Fruit fly (Drosophila melanogaster) whole organism, embryonic: ENCODE data around the gene CG31855.

Source experiments
- Atf6 ChIP-seq: fragments of 200-800 bp; sonication (Bioruptor generic); IDR thresholded peaks from 2 replicates; pipeline ENCODE4 v1.3.6; 2022; ENCODE audit warnings: missing biosample characterization, missing genetic modification characterization
- CG10654 ChIP-seq: fragments of 200-800 bp; sonication (Bioruptor generic); optimal IDR thresholded peaks from 2 replicates; lab custom pipeline; 2016; ENCODE audit warnings: missing biosample characterization, missing genetic modification characterization
- CG11247 ChIP-seq: fragments of 200-800 bp; sonication (Bioruptor generic); IDR thresholded peaks from 2 replicates; pipeline ENCODE4 v1.3.6; 2022; ENCODE audit warnings: missing biosample characterization, missing genetic modification characterization
- CG11398 ChIP-seq: fragments of 200-800 bp; sonication (Bioruptor generic); optimal IDR thresholded peaks from 2 replicates; lab custom pipeline; 2016; ENCODE audit warnings: missing biosample characterization, missing genetic modification characterization
- CG11695 ChIP-seq: fragments of 200-800 bp; sonication (Bioruptor generic); IDR thresholded peaks from 3 replicates; pipeline ENCODE4 v1.3.6; 2022; ENCODE audit warnings: missing biosample characterization, missing genetic modification characterization
- CG11696 ChIP-seq: fragments of 200-800 bp; sonication (Bioruptor generic); IDR thresholded peaks from 2 replicates; pipeline ENCODE4 v1.3.6; 2022; ENCODE audit warnings: missing biosample characterization, missing genetic modification characterization
- CG13424 ChIP-seq: fragments of 200-800 bp; sonication (Bioruptor generic); optimal IDR thresholded peaks from 2 replicates; lab custom pipeline; 2019; ENCODE audit warnings: missing biosample characterization, mild to moderate bottlenecking, missing genetic modification characterization, moderate library complexity
- CG14441 ChIP-seq: fragments of 200-800 bp; sonication (Bioruptor generic); IDR thresholded peaks from 2 replicates; pipeline ENCODE4 v1.3.6; 2022; ENCODE audit warnings: missing biosample characterization, missing genetic modification characterization
- CG2129 ChIP-seq: fragments of 200-800 bp; sonication (Bioruptor generic); IDR thresholded peaks from 2 replicates; pipeline ENCODE4 v1.3.6; 2022; ENCODE audit warnings: missing biosample characterization, missing genetic modification characterization; ENCODE audit not compliant: partially characterized antibody
- CG2199 ChIP-seq: fragments of 200-800 bp; sonication (Bioruptor generic); IDR thresholded peaks from 3 replicates; pipeline ENCODE4 v1.3.6; 2022; ENCODE audit warnings: missing biosample characterization, missing genetic modification characterization
- CG30403 ChIP-seq: fragments of 200-800 bp; sonication (Bioruptor generic); optimal IDR thresholded peaks from 3 replicates; lab custom pipeline; 2016; ENCODE audit warnings: missing biosample characterization, missing genetic modification characterization
- CG3065 ChIP-seq: fragments of 200-800 bp; sonication (Bioruptor generic); optimal IDR thresholded peaks from 2 replicates; lab custom pipeline; 2016; ENCODE audit warnings: missing biosample characterization, missing genetic modification characterization
- CG34376 ChIP-seq: fragments of 200-800 bp; sonication (Bioruptor generic); optimal IDR thresholded peaks from 2 replicates; lab custom pipeline; 2018; ENCODE audit warnings: missing biosample characterization, mild to moderate bottlenecking, missing genetic modification characterization
- CG4617 ChIP-seq: fragments of 200-800 bp; sonication (Bioruptor generic); optimal IDR thresholded peaks from 3 replicates; lab custom pipeline; 2016; ENCODE audit warnings: missing biosample characterization, missing genetic modification characterization, borderline replicate concordance
- CG7745 ChIP-seq: fragments of 200-800 bp; sonication (Bioruptor generic); optimal IDR thresholded peaks from 2 replicates; lab custom pipeline; 2018; ENCODE audit warnings: missing biosample characterization, mild to moderate bottlenecking, missing genetic modification characterization, moderate library complexity
- CG8388 ChIP-seq: fragments of 200-800 bp; sonication (Bioruptor generic); optimal IDR thresholded peaks from 2 replicates; lab custom pipeline; 2019; ENCODE audit warnings: missing biosample characterization, mild to moderate bottlenecking, missing genetic modification characterization, moderate library complexity
- CG8765 ChIP-seq: fragments of 200-800 bp; sonication (Bioruptor generic); IDR thresholded peaks from 2 replicates; pipeline ENCODE4 v1.3.6; 2022; ENCODE audit warnings: missing biosample characterization, missing genetic modification characterization
- CG9797 ChIP-seq: fragments of 200-800 bp; sonication (Bioruptor generic); optimal IDR thresholded peaks from 3 replicates; lab custom pipeline; 2018; ENCODE audit warnings: missing biosample characterization, mild to moderate bottlenecking, missing genetic modification characterization
- CTCF ChIP-seq: fragments of 200-800 bp; sonication (Bioruptor generic); optimal IDR thresholded peaks from 2 replicates; lab custom pipeline; 2017; ENCODE audit warnings: missing biosample characterization, mild to moderate bottlenecking, missing genetic modification characterization, moderate library complexity
- Dip2 ChIP-seq: fragments of 200-800 bp; sonication (Bioruptor generic); IDR thresholded peaks from 2 replicates; pipeline ENCODE4 v1.3.6; 2022; ENCODE audit warnings: missing biosample characterization, missing genetic modification characterization
- Dll ChIP-seq: fragments of 200-800 bp; sonication (Bioruptor generic); IDR thresholded peaks from 4 replicates; pipeline ENCODE4 v1.3.6; 2022; ENCODE audit warnings: missing biosample characterization, missing genetic modification characterization; ENCODE audit not compliant: partially characterized antibody
- Doc3 ChIP-seq: fragments of 200-800 bp; sonication (Bioruptor generic); IDR thresholded peaks from 3 replicates; pipeline ENCODE4 v1.3.6; 2022; ENCODE audit warnings: missing biosample characterization, missing genetic modification characterization; ENCODE audit not compliant: partially characterized antibody
- Drgx ChIP-seq: fragments of 200-800 bp; sonication (Bioruptor generic); IDR thresholded peaks from 2 replicates; pipeline ENCODE4 v1.3.6; 2022; ENCODE audit warnings: missing biosample characterization, missing genetic modification characterization
- Eip74EF ChIP-seq, 2 experiments: fragments of 200-800 bp in 1 of 2; fragments of >200 bp in 1 of 2; sonication (Bioruptor generic) in 1 of 2; optimal IDR thresholded peaks; 2 replicates each; lab custom pipeline; 2017 to 2019; ENCODE audit warnings: missing biosample characterization in 2 of 2, missing genetic modification characterization in 2 of 2, mild to moderate bottlenecking in 1 of 2, moderate library complexity in 1 of 2
- Gsc ChIP-seq: fragments of 200-800 bp; sonication (Bioruptor generic); IDR thresholded peaks from 2 replicates; pipeline ENCODE4 v1.3.6; 2022; ENCODE audit warnings: missing biosample characterization, missing genetic modification characterization
- Neu2 ChIP-seq: fragments of 200-800 bp; sonication (Bioruptor generic); optimal IDR thresholded peaks from 3 replicates; lab custom pipeline; 2016; ENCODE audit warnings: missing biosample characterization, missing genetic modification characterization, borderline replicate concordance
- Rx ChIP-seq: fragments of 200-800 bp; sonication (Bioruptor generic); IDR thresholded peaks from 2 replicates; pipeline ENCODE4 v1.3.6; 2022; ENCODE audit warnings: missing biosample characterization, missing genetic modification characterization
- Scr ChIP-seq: fragments of 200-800 bp; sonication (Bioruptor generic); IDR thresholded peaks from 2 replicates; pipeline ENCODE4 v1.3.6; 2022; ENCODE audit warnings: missing biosample characterization, missing genetic modification characterization; ENCODE audit not compliant: partially characterized antibody
- ara ChIP-seq: fragments of 200-800 bp; sonication (Bioruptor generic); IDR thresholded peaks from 2 replicates; pipeline ENCODE4 v1.3.6; 2022; ENCODE audit warnings: missing biosample characterization, missing genetic modification characterization
- emc ChIP-seq: fragments of 200-800 bp; sonication (Bioruptor generic); optimal IDR thresholded peaks from 2 replicates; lab custom pipeline; 2016; ENCODE audit warnings: missing biosample characterization, missing genetic modification characterization
- ems ChIP-seq: fragments of 200-800 bp; sonication (Bioruptor generic); optimal IDR thresholded peaks from 3 replicates; lab custom pipeline; 2016; ENCODE audit warnings: missing biosample characterization, missing genetic modification characterization
- esg ChIP-seq: fragments of 200-800 bp; sonication (Bioruptor generic); conservative IDR thresholded peaks from 2 replicates; pipeline ENCODE4 v1.3.6; 2022; ENCODE audit warnings: missing biosample characterization, missing genetic modification characterization
- fd3F ChIP-seq: fragments of 200-800 bp; sonication (Bioruptor generic); optimal IDR thresholded peaks from 2 replicates; lab custom pipeline; 2018; ENCODE audit warnings: missing biosample characterization, mild to moderate bottlenecking, missing genetic modification characterization, moderate library complexity
- gcm ChIP-seq: fragments of 200-800 bp; sonication (Bioruptor generic); optimal IDR thresholded peaks from 2 replicates; lab custom pipeline; 2019; ENCODE audit warnings: missing biosample characterization, mild to moderate bottlenecking, missing genetic modification characterization, moderate library complexity
- gfzf ChIP-seq: fragments of 200-800 bp; sonication (Bioruptor generic); optimal IDR thresholded peaks from 2 replicates; lab custom pipeline; 2016; ENCODE audit warnings: missing biosample characterization, mild to moderate bottlenecking, missing genetic modification characterization, moderate library complexity
- ham ChIP-seq: fragments of 200-800 bp; sonication (Bioruptor generic); IDR thresholded peaks from 2 replicates; pipeline ENCODE4 v1.3.6; 2022; ENCODE audit warnings: missing biosample characterization, missing genetic modification characterization
- hb ChIP-seq: fragments of 200-800 bp; sonication (Bioruptor generic); IDR thresholded peaks from 3 replicates; pipeline ENCODE4 v1.3.6; 2022; ENCODE audit warnings: missing biosample characterization, missing genetic modification characterization; ENCODE audit not compliant: partially characterized antibody
- jigr1 ChIP-seq: fragments of 200-800 bp; sonication (Bioruptor generic); IDR thresholded peaks from 3 replicates; pipeline ENCODE4 v1.3.6; 2022; ENCODE audit warnings: missing biosample characterization, missing genetic modification characterization
- klu ChIP-seq: fragments of 200-800 bp; sonication (Bioruptor generic); IDR thresholded peaks from 2 replicates; pipeline ENCODE4 v1.3.6; 2022; ENCODE audit warnings: missing biosample characterization, missing genetic modification characterization
- mam ChIP-seq: fragments of 200-800 bp; sonication (Bioruptor generic); optimal IDR thresholded peaks from 3 replicates; lab custom pipeline; 2016; ENCODE audit warnings: missing biosample characterization, missing genetic modification characterization
- mirr ChIP-seq: fragments of 200-800 bp; sonication (Bioruptor generic); optimal IDR thresholded peaks from 3 replicates; lab custom pipeline; 2018; ENCODE audit warnings: missing biosample characterization, mild to moderate bottlenecking, missing genetic modification characterization
- nau ChIP-seq: fragments of 200-800 bp; sonication (Bioruptor generic); optimal IDR thresholded peaks from 3 replicates; lab custom pipeline; 2017; ENCODE audit warnings: missing biosample characterization, mild to moderate bottlenecking, missing genetic modification characterization, missing genetic modification reagents
- oc ChIP-seq: fragments of 200-800 bp; sonication (Bioruptor generic); optimal IDR thresholded peaks from 2 replicates; lab custom pipeline; 2018; ENCODE audit warnings: missing biosample characterization, mild to moderate bottlenecking, missing genetic modification characterization, moderate library complexity
- onecut ChIP-seq: fragments of 200-800 bp; sonication (Bioruptor generic); IDR thresholded peaks from 2 replicates; pipeline ENCODE4 v1.3.6; 2022; ENCODE audit warnings: missing biosample characterization, missing genetic modification characterization
- pan ChIP-seq, 4 experiments: fragments of >200 bp in 3 of 4; fragments of 200-800 bp in 1 of 4; sonication (Bioruptor generic) in 1 of 4; optimal IDR thresholded peaks in 3 of 4; IDR thresholded peaks in 1 of 4; 2 replicates each; pipeline versions ENCODE4 v1.3.6 to Lab custom; 2017 to 2022; ENCODE audit warnings: missing biosample characterization in 2 of 4, missing genetic modification characterization in 2 of 4, mixed read lengths in 1 of 4
- pb ChIP-seq: fragments of 200-800 bp; sonication (Bioruptor generic); optimal IDR thresholded peaks from 3 replicates; lab custom pipeline; 2016; ENCODE audit warnings: missing biosample characterization, missing genetic modification characterization
- rib ChIP-seq: fragments of 200-800 bp; sonication (Bioruptor generic); IDR thresholded peaks from 2 replicates; pipeline ENCODE4 v1.3.6; 2022; ENCODE audit warnings: missing biosample characterization, missing genetic modification characterization
- scrt ChIP-seq: fragments of 200-800 bp; sonication (Bioruptor generic); optimal IDR thresholded peaks from 2 replicates; lab custom pipeline; 2018; ENCODE audit warnings: missing biosample characterization, mild to moderate bottlenecking, missing genetic modification characterization, moderate library complexity
- sens-2 ChIP-seq: fragments of 200-800 bp; sonication (Bioruptor generic); IDR thresholded peaks from 2 replicates; pipeline ENCODE4 v1.3.6; 2022; ENCODE audit warnings: missing biosample characterization, missing genetic modification characterization
- sisA ChIP-seq: fragments of 200-800 bp; sonication (Bioruptor generic); IDR thresholded peaks from 2 replicates; pipeline ENCODE4 v1.3.6; 2022; ENCODE audit warnings: missing biosample characterization, missing genetic modification characterization
- trh ChIP-seq: fragments of 200-800 bp; sonication (Bioruptor generic); optimal IDR thresholded peaks from 2 replicates; lab custom pipeline; 2016; ENCODE audit warnings: missing biosample characterization, missing genetic modification characterization

The CG31855 gene

dm6 chr2L:13370762-13371161 is 1.8 kb downstream of the CG31855 start, which contains the start of gene ND-B22 (continued):
- TF ChIP-seq nau (peak; percentile 32), trh (GFP tag; lab: Kevin White, UChicago) (no peak), hb (GFP tag; lab: Robert Waterston, UW) (0 out of 3 replicates have a peak, but pooled peaks have one; percentile 28), CG2199 (GFP tag; lab: Robert Waterston, UW) (no peak), CG11247 (peak; percentile 36; the same call in 1 of the 2 replicates), Dip2 (GFP tag; lab: Robert Waterston, UW) (no peak), mam (GFP tag; lab: Kevin White, UChicago) (peak; percentile 58), gcm (no peak), CG11695 (GFP tag; lab: Robert Waterston, UW) (no peak), CG4617 (GFP tag; lab: Kevin White, UChicago) (peak; percentile 87), klu (GFP tag; lab: Robert Waterston, UW) (no peak), gfzf (GFP tag; lab: Kevin White, UChicago) (no peak), CG11398 (GFP tag; lab: Kevin White, UChicago) (no peak), CG8765 (GFP tag; lab: Robert Waterston, UW) (no peak), Neu2 (no peak), Dll (GFP tag; lab: Robert Waterston, UW) (peak; percentile 37; the same call in 1 of the 4 replicates), CG14441 (GFP tag; lab: Robert Waterston, UW) (no peak), CG2129 (GFP tag; lab: Robert Waterston, UW) (no peak), Atf6 (GFP tag; lab: Robert Waterston, UW) (0 out of 2 replicates have a peak, but pooled peaks have one; percentile 13), sisA (GFP tag; lab: Robert Waterston, UW) (no peak), Gsc (GFP tag; lab: Robert Waterston, UW) (no peak), onecut (GFP tag; lab: Robert Waterston, UW) (no peak), jigr1 (GFP tag; lab: Robert Waterston, UW) (no peak), Scr (0 out of 2 replicates have a peak, but pooled peaks have one; percentile 25), pan (optimal IDR thresholded peaks at IDR 0.05; lab: Kevin White, UChicago) (no peak), pan (GFP tag; optimal IDR thresholded peaks at IDR 0.05 in 1 of 2, IDR thresholded peaks at IDR 0.05 in 1 of 2) (no peak), esg (GFP tag; lab: Robert Waterston, UW) (no peak), sens-2 (no peak), ara (GFP tag; lab: Robert Waterston, UW) (peak; percentile 35; the same call in 1 of the 2 replicates), CG8388 (GFP tag; lab: Kevin White, UChicago) (no peak), CG7745 (no peak), fd3F (GFP tag; lab: Kevin White, UChicago) (no peak), rib (no peak), CG34376 (peak; percentile 33), CG13424 (tag; lab: Kevin White, UChicago) (no peak), CG10654 (peak; percentile 31), ham (no peak), CG9797 (no peak), Eip74EF (GFP tag; optimal IDR thresholded peaks at IDR 0.05; lab: Kevin White, UChicago) (no peak), Rx (GFP tag; lab: Robert Waterston, UW) (peak; percentile 35), ems (GFP tag; lab: Kevin White, UChicago) (peak; percentile 26), pb (GFP tag; lab: Kevin White, UChicago) (no peak), CG11696 (GFP tag; lab: Robert Waterston, UW) (no peak), CG30403 (peak; percentile 58), CG3065 (GFP tag; lab: Kevin White, UChicago) (no peak), Doc3 (GFP tag; lab: Robert Waterston, UW) (no peak), oc (tag; lab: Kevin White, UChicago) (no peak), scrt (GFP tag; lab: Kevin White, UChicago) (peak; percentile 24), emc (GFP tag; lab: Kevin White, UChicago) (no peak), mirr (GFP tag; lab: Kevin White, UChicago) (no peak), CTCF (GFP tag; lab: Kevin White, UChicago) (peak; percentile 8), Drgx (GFP tag; lab: Robert Waterston, UW) (no peak)
